Worm (Caenorhabditis elegans) whole organism, L1 larva: ENCODE measurements around the gene prp-9.

Experiments
- aha-1 ChIP-seq: fragments of 150-350 bp; optimal IDR thresholded peaks from 2 replicates; lab custom pipeline; 2014; ENCODE audit warnings: missing biosample characterization, missing genetic modification characterization
- alr-1 ChIP-seq: fragments of 200-800 bp; sonication (Bioruptor generic); optimal IDR thresholded peaks from 2 replicates; lab custom pipeline; 2018; ENCODE audit warnings: borderline replicate concordance, mild to moderate bottlenecking, missing genetic modification characterization, missing compliant biosample characterization
- aly-2 ChIP-seq: fragments of 150-350 bp; optimal IDR thresholded peaks from 2 replicates; lab custom pipeline; 2014; ENCODE audit warnings: missing biosample characterization, missing genetic modification characterization
- ama-1 ChIP-seq: fragments of 150-350 bp; optimal IDR thresholded peaks from 2 replicates; lab custom pipeline; 2014
- ces-1 ChIP-seq: fragments of 150-350 bp; optimal IDR thresholded peaks from 2 replicates; lab custom pipeline; 2014; ENCODE audit warnings: missing biosample characterization, missing genetic modification reagents, missing genetic modification characterization
- efl-1 ChIP-seq, 4 experiments: fragments of 150-350 bp; optimal IDR thresholded peaks in 3 of 4; peaks in 1 of 4; 1 replicate in 1 of 4; 2 replicates in 3 of 4; lab custom pipeline; 2014; ENCODE audit warnings: missing biosample characterization in 2 of 4, missing genetic modification characterization in 2 of 4, missing genetic modification reagents in 2 of 4
- egl-27 ChIP-seq, 2 experiments: fragments of 150-350 bp in 1 of 2; sonication (generic microtip); optimal IDR thresholded peaks; 3 replicates each; lab custom pipeline; 2017 to 2018; ENCODE audit warnings: missing biosample characterization in 2 of 2, missing genetic modification characterization in 2 of 2, missing genetic modification reagents in 2 of 2
- elt-3 ChIP-seq, 6 experiments: fragments of 150-350 bp in 1 of 6; sonication (generic microtip); optimal IDR thresholded peaks; 2 replicates each; lab custom pipeline; 2017 to 2018; ENCODE audit warnings: missing biosample characterization in 6 of 6, missing genetic modification characterization in 6 of 6, inconsistent platforms in 1 of 6
- fos-1 ChIP-seq: fragments of 150-350 bp; optimal IDR thresholded peaks from 2 replicates; lab custom pipeline; 2014; ENCODE audit warnings: missing biosample characterization, missing genetic modification characterization
- hpl-2 ChIP-seq: fragments of 150-350 bp; optimal IDR thresholded peaks from 2 replicates; lab custom pipeline; 2014; ENCODE audit warnings: missing biosample characterization, missing genetic modification reagents, missing genetic modification characterization
- lin-15B ChIP-seq: fragments of 150-350 bp; sonication (generic microtip); optimal IDR thresholded peaks from 3 replicates; lab custom pipeline; 2014; ENCODE audit warnings: missing biosample characterization, missing genetic modification characterization
- lin-39 ChIP-seq: fragments of 150-350 bp; optimal IDR thresholded peaks from 2 replicates; lab custom pipeline; 2014; ENCODE audit warnings: missing biosample characterization, missing genetic modification reagents, missing genetic modification characterization
- lir-3 ChIP-seq: sonication (generic microtip); optimal IDR thresholded peaks from 2 replicates; lab custom pipeline; 2016; ENCODE audit warnings: mild to moderate bottlenecking, missing genetic modification characterization, moderate library complexity, missing compliant biosample characterization; ENCODE audit not compliant: poor library complexity
- mef-2 ChIP-seq: fragments of 150-350 bp; optimal IDR thresholded peaks from 2 replicates; lab custom pipeline; 2014; ENCODE audit warnings: missing biosample characterization, missing genetic modification characterization
- nhr-12 ChIP-seq: sonication (generic microtip); optimal IDR thresholded peaks from 2 replicates; lab custom pipeline; 2017; ENCODE audit warnings: missing biosample characterization, missing genetic modification characterization
- nhr-71 ChIP-seq: sonication (generic microtip); optimal IDR thresholded peaks from 2 replicates; lab custom pipeline; 2016; ENCODE audit warnings: mild to moderate bottlenecking, missing genetic modification characterization, moderate library complexity, missing compliant biosample characterization
- pag-3 ChIP-seq: sonication (generic microtip); optimal IDR thresholded peaks from 2 replicates; lab custom pipeline; 2017; ENCODE audit warnings: missing genetic modification characterization, mild to moderate bottlenecking, missing compliant biosample characterization, antibody characterized with exemption, borderline replicate concordance; ENCODE audit not compliant: insufficient read depth
- rnt-1 ChIP-seq: sonication (generic microtip); optimal IDR thresholded peaks from 2 replicates; lab custom pipeline; 2016; ENCODE audit warnings: mild to moderate bottlenecking, missing genetic modification characterization, moderate library complexity, missing compliant biosample characterization
- sox-4 ChIP-seq: sonication (generic microtip); optimal IDR thresholded peaks from 2 replicates; lab custom pipeline; 2016; ENCODE audit warnings: missing genetic modification characterization, missing compliant biosample characterization
- swsn-7 ChIP-seq: sonication (generic microtip); optimal IDR thresholded peaks from 2 replicates; lab custom pipeline; 2016; ENCODE audit warnings: missing genetic modification characterization, missing compliant biosample characterization
- unc-130 ChIP-seq: fragments of 150-350 bp; optimal IDR thresholded peaks from 2 replicates; lab custom pipeline; 2017; ENCODE audit warnings: missing biosample characterization, missing genetic modification characterization, inconsistent platforms
- unc-30 ChIP-seq: sonication (generic microtip); optimal IDR thresholded peaks from 2 replicates; lab custom pipeline; 2017; ENCODE audit warnings: missing biosample characterization, missing genetic modification characterization
- unc-62 ChIP-seq: fragments of 150-350 bp; optimal IDR thresholded peaks from 2 replicates; lab custom pipeline; 2014; ENCODE audit warnings: missing biosample characterization, missing genetic modification reagents, missing genetic modification characterization
- vab-15 ChIP-seq: sonication (generic microtip); optimal IDR thresholded peaks from 2 replicates; lab custom pipeline; 2017; ENCODE audit warnings: missing genotype, mild to moderate bottlenecking, missing genetic modification characterization, missing compliant biosample characterization
- xbp-1 ChIP-seq: sonication (generic microtip); optimal IDR thresholded peaks from 2 replicates; lab custom pipeline; 2016; ENCODE audit warnings: missing genetic modification characterization, missing compliant biosample characterization
- ztf-11 ChIP-seq, 2 experiments: sonication (generic microtip); optimal IDR thresholded peaks; 2 replicates each; lab custom pipeline; 2016 to 2017; ENCODE audit warnings: missing genetic modification characterization in 2 of 2, missing biosample characterization in 1 of 2, missing compliant biosample characterization in 1 of 2
- ztf-4 ChIP-seq: fragments of 150-350 bp; optimal IDR thresholded peaks from 2 replicates; lab custom pipeline; 2014; ENCODE audit warnings: missing biosample characterization, missing genetic modification characterization

prp-9 gene

DNA sequence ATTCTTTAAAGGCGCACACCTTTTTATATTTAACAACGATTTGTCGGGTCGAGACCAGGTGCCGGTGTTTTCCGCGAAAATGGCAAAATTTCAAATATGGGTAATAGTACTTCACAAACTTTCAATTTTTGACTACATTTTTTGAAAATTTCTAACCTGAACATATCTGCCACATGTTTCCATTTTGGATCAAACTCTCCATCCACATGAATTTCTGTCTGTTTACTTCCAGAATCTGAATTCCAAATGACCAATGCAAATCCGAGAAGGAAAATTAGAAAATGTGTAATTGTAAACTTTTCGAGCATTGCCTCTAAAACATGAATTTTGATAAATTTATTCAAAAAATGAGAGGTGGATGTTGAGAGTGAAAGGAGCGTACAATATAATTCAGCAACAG is 45.0 kb downstream of the prp-9 start, which contains the start of gene lact-4:
TSS of gene lact-4 (minus strand) at position 313 of the 400 bp plus-strand sequence.
- TF ChIP-seq pag-3 (no peak), vab-15 (tag; lab: Kevin White, UChicago) (no peak), swsn-7 (tag; lab: Kevin White, UChicago) (no peak)

DNA sequence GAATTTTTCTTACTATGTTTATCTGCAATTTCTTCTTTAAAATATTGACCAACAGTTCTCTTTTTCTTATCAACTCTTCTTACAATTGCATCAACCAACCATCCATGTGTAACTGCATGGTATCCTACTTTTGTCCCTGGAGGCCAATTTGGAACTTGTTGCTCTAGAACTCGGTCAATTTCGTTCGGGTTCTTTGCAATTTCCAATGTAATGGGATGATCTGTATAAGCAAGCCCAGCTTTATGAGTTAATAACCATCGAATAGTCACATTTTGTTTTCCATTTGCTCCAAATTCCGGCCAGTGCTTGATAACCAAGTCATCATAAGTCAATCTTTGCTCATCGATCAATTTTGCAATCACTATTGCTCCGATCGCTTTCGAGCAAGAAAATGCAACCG is 45.9 kb downstream of the prp-9 start:
- TF ChIP-seq lin-39 (tag; lab: Kevin White, UChicago) (no peak), lir-3 (tag; lab: Kevin White, UChicago) (no peak), xbp-1 (tag; lab: Kevin White, UChicago) (no peak), ztf-4 (tag; lab: Kevin White, UChicago) (no peak), sox-4 (no peak), ces-1 (no peak), hpl-2 (GFP tag; lab: Kevin White, UChicago) (no peak), vab-15 (tag; lab: Kevin White, UChicago) (no peak), elt-3 (tag; optimal IDR thresholded peaks at IDR 0.05; lab: Kevin White, UChicago) (peak in 1 of 6 experiments; percentile 2), ama-1 (lab: Kevin White, UChicago) (peak; percentile 30), aly-2 (tag; lab: Kevin White, UChicago) (no peak), egl-27 (tag; optimal IDR thresholded peaks at IDR 0.05; lab: Kevin White, UChicago) (no peak), efl-1 (optimal IDR thresholded peaks at IDR 0.05; lab: Kevin White, UChicago) (no peak), efl-1 (GFP tag; optimal IDR thresholded peaks at IDR 0.05 in 1 of 2; lab: Kevin White, UChicago) (peak in 1 of 2 experiments; percentile 77)
- TF ChIP-seq, all 84 proteins: peak for 3

DNA sequence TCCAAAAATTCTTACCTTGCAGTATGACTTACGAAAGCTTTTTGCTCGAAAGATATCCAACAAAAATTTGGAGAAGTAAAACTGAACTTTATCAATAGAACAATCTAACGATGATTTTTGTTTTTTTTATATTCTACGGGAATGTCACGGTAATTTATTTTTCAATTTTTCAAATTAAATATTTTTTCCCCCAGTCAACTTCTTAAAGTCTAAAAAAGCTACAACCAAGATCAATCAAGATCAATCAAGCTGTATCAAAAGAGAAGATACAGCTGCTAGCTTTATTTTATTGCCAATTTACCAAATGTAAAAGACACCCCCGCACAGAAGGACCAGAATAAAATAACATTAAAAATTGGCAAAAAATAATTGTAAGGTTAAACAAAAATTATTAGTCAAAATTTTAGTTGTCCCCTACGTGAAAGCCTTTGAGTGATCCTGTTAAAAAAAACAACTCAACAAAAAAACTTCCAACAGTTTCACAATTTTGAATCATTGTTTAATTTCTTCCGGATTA is 49.8 kb downstream of the prp-9 start, which contains the start of the genes M05D6.1 and M05D6.3:
TSS of gene M05D6.1 (minus strand) at position 101 of the 517 bp plus-strand sequence.
TSS of gene M05D6.3 (plus strand) at position 467 of the 517 bp plus-strand sequence.
- TF ChIP-seq mef-2 (tag; lab: Kevin White, UChicago): no peak
- TF ChIP-seq ztf-11 (tag; optimal IDR thresholded peaks at IDR 0.05; lab: Kevin White, UChicago): no peak
- no peak for TF ChIP-seq nhr-12 (tag; lab: Kevin White, UChicago)
- TF ChIP-seq nhr-71 (tag; lab: Kevin White, UChicago): no peak
- TF ChIP-seq unc-30 (tag; lab: Kevin White, UChicago): no peak
- TF ChIP-seq unc-62 (GFP tag; lab: Kevin White, UChicago): no peak
- TF ChIP-seq rnt-1 (tag; lab: Kevin White, UChicago): no peak
- no peak for TF ChIP-seq lin-15B (tag; lab: Kevin White, UChicago)
- TF ChIP-seq unc-130 (tag; lab: Kevin White, UChicago): no peak
- no peak for TF ChIP-seq aha-1 (tag; lab: Kevin White, UChicago)
- TF ChIP-seq alr-1 (tag; lab: Kevin White, UChicago): no peak
- TF ChIP-seq fos-1: no peak
